Worm (Caenorhabditis elegans) whole organism, L3 larva: Measurements from ENCODE around the gene F08G2.5.

ENCODE experiments used
- R02D3.7 ChIP-seq: fragments of 150-350 bp; optimal IDR thresholded peaks from 2 replicates; lab custom pipeline; 2014; ENCODE audit warnings: missing biosample characterization, missing genetic modification characterization
- ZK546.5 ChIP-seq: sonication (generic microtip); optimal IDR thresholded peaks from 2 replicates; lab custom pipeline; 2017; ENCODE audit warnings: missing biosample characterization, missing genetic modification characterization
- aly-2 ChIP-seq: fragments of 150-350 bp; optimal IDR thresholded peaks from 2 replicates; lab custom pipeline; 2014; ENCODE audit warnings: missing biosample characterization, missing genetic modification characterization
- ama-1 ChIP-seq: fragments of 150-350 bp; optimal IDR thresholded peaks from 2 replicates; lab custom pipeline; 2018
- ceh-28 ChIP-seq: fragments of 150-350 bp; optimal IDR thresholded peaks from 2 replicates; lab custom pipeline; 2014; ENCODE audit warnings: missing biosample characterization, missing genetic modification reagents, missing genetic modification characterization
- ceh-82 ChIP-seq: fragments of 150-350 bp; optimal IDR thresholded peaks from 2 replicates; lab custom pipeline; 2014; ENCODE audit warnings: missing biosample characterization, missing genetic modification characterization
- ceh-9 ChIP-seq: sonication (generic microtip); optimal IDR thresholded peaks from 2 replicates; lab custom pipeline; 2018; ENCODE audit warnings: missing biosample characterization, missing genetic modification characterization
- egl-5 ChIP-seq: fragments of 150-350 bp; optimal IDR thresholded peaks from 2 replicates; lab custom pipeline; 2017; ENCODE audit warnings: missing biosample characterization, missing genetic modification reagents, missing genetic modification characterization, inconsistent platforms
- elt-1 ChIP-seq: fragments of 150-350 bp; optimal IDR thresholded peaks from 2 replicates; lab custom pipeline; 2014; ENCODE audit warnings: missing biosample characterization, missing genetic modification characterization
- elt-2 ChIP-seq: sonication (generic microtip); optimal IDR thresholded peaks from 2 replicates; lab custom pipeline; 2016; ENCODE audit warnings: missing genetic modification reagents, mild to moderate bottlenecking, missing genetic modification characterization, missing compliant biosample characterization
- elt-3 ChIP-seq, 3 experiments: fragments of 150-350 bp in 1 of 3; sonication (generic microtip) in 2 of 3; optimal IDR thresholded peaks; 2 replicates in 2 of 3; 4 replicates in 1 of 3; lab custom pipeline; 2014 to 2017; ENCODE audit warnings: missing biosample characterization in 3 of 3, missing genetic modification characterization in 3 of 3
- eor-1 ChIP-seq, 2 experiments: fragments of 150-350 bp; optimal IDR thresholded peaks; 2 replicates each; lab custom pipeline; 2014 to 2018; ENCODE audit warnings: missing biosample characterization in 2 of 2, missing genetic modification characterization in 2 of 2
- fkh-10 ChIP-seq: sonication (generic microtip); optimal IDR thresholded peaks from 2 replicates; lab custom pipeline; 2017; ENCODE audit warnings: missing biosample characterization, missing genetic modification reagents, missing genetic modification characterization
- fkh-2 ChIP-seq: fragments of 150-350 bp; optimal IDR thresholded peaks from 2 replicates; lab custom pipeline; 2014; ENCODE audit warnings: missing biosample characterization, missing genetic modification reagents, missing genetic modification characterization
- hmg-11 ChIP-seq: sonication (generic microtip); optimal IDR thresholded peaks from 2 replicates; lab custom pipeline; 2016; ENCODE audit warnings: missing genetic modification characterization, missing compliant biosample characterization
- jun-1 ChIP-seq: fragments of 150-350 bp; optimal IDR thresholded peaks from 2 replicates; lab custom pipeline; 2014; ENCODE audit warnings: missing biosample characterization, missing genetic modification reagents, missing genetic modification characterization
- lin-15B ChIP-seq: fragments of 150-350 bp; optimal IDR thresholded peaks from 2 replicates; lab custom pipeline; 2014; ENCODE audit warnings: missing biosample characterization, missing genetic modification characterization
- lin-39 ChIP-seq: fragments of 150-350 bp; optimal IDR thresholded peaks from 2 replicates; lab custom pipeline; 2018; ENCODE audit warnings: missing biosample characterization, missing genetic modification reagents, missing genetic modification characterization
- lsy-12 ChIP-seq: sonication (generic microtip); optimal IDR thresholded peaks from 2 replicates; lab custom pipeline; 2016; ENCODE audit warnings: mild to moderate bottlenecking, missing genetic modification characterization, missing compliant biosample characterization
- mml-1 ChIP-seq: fragments of 150-350 bp; sonication (generic microtip); optimal IDR thresholded peaks from 3 replicates; lab custom pipeline; 2014; ENCODE audit warnings: missing biosample characterization, missing genetic modification characterization
- nfya-1 ChIP-seq: sonication (generic microtip); optimal IDR thresholded peaks from 2 replicates; lab custom pipeline; 2017; ENCODE audit warnings: missing genetic modification characterization, mild to moderate bottlenecking, missing compliant biosample characterization, antibody characterized with exemption, moderate library complexity; ENCODE audit not compliant: insufficient read depth
- nhr-11 ChIP-seq: fragments of 150-350 bp; optimal IDR thresholded peaks from 2 replicates; lab custom pipeline; 2014; ENCODE audit warnings: missing biosample characterization, missing genetic modification characterization
- nhr-12 ChIP-seq: fragments of 150-350 bp; optimal IDR thresholded peaks from 2 replicates; lab custom pipeline; 2014; ENCODE audit warnings: missing biosample characterization, missing genetic modification characterization
- nhr-23 ChIP-seq: fragments of 150-350 bp; optimal IDR thresholded peaks from 2 replicates; lab custom pipeline; 2014; ENCODE audit warnings: missing biosample characterization, missing genetic modification reagents, missing genetic modification characterization
- nhr-25 ChIP-seq: sonication (generic microtip); optimal IDR thresholded peaks from 2 replicates; lab custom pipeline; 2017; ENCODE audit warnings: missing biosample characterization, missing genetic modification characterization
- nhr-28 ChIP-seq: fragments of 150-350 bp; optimal IDR thresholded peaks from 2 replicates; lab custom pipeline; 2014; ENCODE audit warnings: missing biosample characterization, missing genetic modification characterization
- nhr-67 ChIP-seq: fragments of 150-350 bp; optimal IDR thresholded peaks from 2 replicates; lab custom pipeline; 2014; ENCODE audit warnings: missing biosample characterization, missing genetic modification characterization
- nhr-76 ChIP-seq: fragments of 150-350 bp; sonication (generic microtip); optimal IDR thresholded peaks from 5 replicates; lab custom pipeline; 2014; ENCODE audit warnings: missing biosample characterization, missing genetic modification characterization
- nhr-77 ChIP-seq: fragments of 150-350 bp; optimal IDR thresholded peaks from 2 replicates; lab custom pipeline; 2014; ENCODE audit warnings: missing biosample characterization, missing genetic modification characterization
- pha-4 ChIP-seq: fragments of 150-350 bp; optimal IDR thresholded peaks from 2 replicates; lab custom pipeline; 2014; ENCODE audit warnings: missing biosample characterization, missing genetic modification reagents, missing genetic modification characterization
- pqm-1 ChIP-seq: fragments of 150-350 bp; optimal IDR thresholded peaks from 2 replicates; lab custom pipeline; 2017; ENCODE audit warnings: missing biosample characterization, missing genetic modification characterization, inconsistent platforms
- sea-2 ChIP-seq: fragments of 150-350 bp; sonication (generic microtip); optimal IDR thresholded peaks from 4 replicates; lab custom pipeline; 2014; ENCODE audit warnings: missing biosample characterization, missing genetic modification reagents, missing genetic modification characterization
- skn-1 ChIP-seq: fragments of 150-350 bp; optimal IDR thresholded peaks from 2 replicates; lab custom pipeline; 2014; ENCODE audit warnings: missing biosample characterization, missing genetic modification characterization
- snpc-4 ChIP-seq: fragments of 150-350 bp; optimal IDR thresholded peaks from 2 replicates; lab custom pipeline; 2014; ENCODE audit warnings: missing biosample characterization, missing genetic modification characterization
- tbx-2 ChIP-seq: sonication (generic microtip); optimal IDR thresholded peaks from 2 replicates; lab custom pipeline; 2016; ENCODE audit warnings: mild to moderate bottlenecking, missing genetic modification characterization, missing compliant biosample characterization
- unc-39 ChIP-seq: sonication (generic microtip); optimal IDR thresholded peaks from 4 replicates; lab custom pipeline; 2017; ENCODE audit warnings: missing biosample characterization, missing genetic modification characterization
- unc-62 ChIP-seq: fragments of 150-350 bp; sonication (generic microtip); optimal IDR thresholded peaks from 4 replicates; lab custom pipeline; 2014; ENCODE audit warnings: missing biosample characterization, missing genetic modification reagents, missing genetic modification characterization
- ztf-11 ChIP-seq: fragments of 150-350 bp; optimal IDR thresholded peaks from 2 replicates; lab custom pipeline; 2014; ENCODE audit warnings: missing biosample characterization, missing genetic modification characterization
- ztf-4 ChIP-seq: fragments of 150-350 bp; optimal IDR thresholded peaks from 2 replicates; lab custom pipeline; 2014; ENCODE audit warnings: missing biosample characterization, missing genetic modification characterization

F08G2.5 gene

ce11 chrII:13872191-13872889 is 38.9 kb upstream of the F08G2.5 start, which contains the start of the genes cup-14 and ndub-8:
Gene cup-14, minus strand, starts transcription at chrII:13872241.
Gene ndub-8, plus strand, starts transcription at chrII:13872869.
- TF ChIP-seq fkh-2 (no peak), unc-62 (no peak), ZK546.5 (peak; percentile 25), pqm-1 (tag; lab: Kevin White, UChicago) (peak; percentile 34), nhr-25 (tag; lab: Kevin White, UChicago) (peak; percentile 64), ama-1 (lab: Kevin White, UChicago) (peak; percentile 84), nhr-67 (tag; lab: Kevin White, UChicago) (no peak), mml-1 (tag; lab: Kevin White, UChicago) (no peak), eor-1 (tag; optimal IDR thresholded peaks at IDR 0.05; lab: Kevin White, UChicago) (peak in 1 of 2 experiments; percentile 38), ceh-28 (tag; lab: Kevin White, UChicago) (peak; percentile 87), aly-2 (tag; lab: Kevin White, UChicago) (no peak), snpc-4 (tag; lab: Kevin White, UChicago) (peak; percentile 84), egl-5 (tag; lab: Kevin White, UChicago) (peak; percentile 97), lin-39 (tag; lab: Kevin White, UChicago) (peak; percentile 88), unc-39 (no peak), ztf-11 (tag; lab: Kevin White, UChicago) (no peak), lin-15B (tag; lab: Kevin White, UChicago) (peak; percentile 83), nfya-1 (tag; lab: Kevin White, UChicago) (peak; percentile 98), jun-1 (tag; lab: Kevin White, UChicago) (peak; percentile 36), elt-2 (tag; lab: Kevin White, UChicago) (peak; percentile 64), ceh-82 (tag; lab: Kevin White, UChicago) (peak; percentile 65), nhr-77 (peak; percentile 83), skn-1 (tag; lab: Kevin White, UChicago) (peak; percentile 3), nhr-12 (no peak), R02D3.7 (peak; percentile 74), hmg-11 (peak; percentile 82), ztf-4 (tag; lab: Kevin White, UChicago) (no peak), pha-4 (tag; lab: Kevin White, UChicago) (peak; percentile 99), nhr-11 (tag; lab: Kevin White, UChicago) (no peak), nhr-23 (tag; lab: Kevin White, UChicago) (peak; percentile 88), tbx-2 (tag; lab: Kevin White, UChicago) (peak; percentile 36), sea-2 (GFP tag; lab: Kevin White, UChicago) (no peak), nhr-76 (tag; lab: Kevin White, UChicago) (peak; percentile 15), lsy-12 (tag; lab: Kevin White, UChicago) (peak; percentile 48), ceh-9 (tag; lab: Kevin White, UChicago) (no peak), fkh-10 (GFP tag; lab: Kevin White, UChicago) (peak; percentile 92)
- TF ChIP-seq, all 47 proteins: peak for 24

ce11 chrII:13862453-13862852 is 29.0 kb upstream of the F08G2.5 start:
- no peak for TF ChIP-seq R02D3.7
- no peak for TF ChIP-seq eor-1 (tag; optimal IDR thresholded peaks at IDR 0.05; lab: Kevin White, UChicago)
- TF ChIP-seq unc-62: no peak
- TF ChIP-seq elt-3 (tag; optimal IDR thresholded peaks at IDR 0.05; lab: Kevin White, UChicago): no peak
- TF ChIP-seq elt-2 (tag; lab: Kevin White, UChicago): peak; percentile 79
- TF ChIP-seq nhr-28 (tag; lab: Kevin White, UChicago): no peak
- no peak for TF ChIP-seq ztf-11 (tag; lab: Kevin White, UChicago)
- no peak for TF ChIP-seq lin-39 (tag; lab: Kevin White, UChicago)
- TF ChIP-seq elt-1 (tag; lab: Kevin White, UChicago): no peak
- no peak for TF ChIP-seq nfya-1 (tag; lab: Kevin White, UChicago)
- peak; percentile 72 for TF ChIP-seq pqm-1 (tag; lab: Kevin White, UChicago)
- TF ChIP-seq egl-5 (tag; lab: Kevin White, UChicago): no peak
